ENCODE assay signal across 3 fruit fly cellular contexts in genomic region chr3L:772193-772592, dm6.
A peak's percentile ranks its signal among the peaks of the same experiment; 100 is the strongest.
TF ChIP-seq lines count a peak whose summit lies in the region.

No protein-coding gene starts in this region.

TF ChIP-seq in whole organism, embryonic, 481 proteins besides CTCF, POLR2A, EP300 and RAD21 (continued from another document and continues in another):
- TF ChIP-seq Rfx (GFP tag; IDR thresholded peaks at IDR 0.05; lab: Robert Waterston, UW) (peak; percentile 51; the same call in 1 of the 2 replicates), B-H1 (GFP tag; IDR thresholded peaks at IDR 0.05; lab: Robert Waterston, UW) (peak; percentile 10; the same call in 1 of the 3 replicates), CG8765 (GFP tag; IDR thresholded peaks at IDR 0.05; lab: Robert Waterston, UW) (no peak), vnd (GFP tag; IDR thresholded peaks at IDR 0.05; lab: Robert Waterston, UW; ENCODE audit: partially characterized antibody) (no peak), CG15011 (GFP tag; optimal IDR thresholded peaks at IDR 0.05; lab: Kevin White, UChicago) (no peak), CG2712 (tag; optimal IDR thresholded peaks at IDR 0.05; lab: Kevin White, UChicago) (peak; percentile 74), Neu2 (GFP tag; optimal IDR thresholded peaks at IDR 0.05; lab: Kevin White, UChicago; ENCODE audit: borderline replicate concordance) (no peak), CG9876 (GFP tag; optimal IDR thresholded peaks at IDR 0.05; lab: Kevin White, UChicago) (no peak), CG3847 (GFP tag; IDR thresholded peaks at IDR 0.05; lab: Robert Waterston, UW) (0 out of 2 replicates have a peak, but pooled peaks have one; percentile 20), CG9817 (tag; optimal IDR thresholded peaks at IDR 0.05; lab: Kevin White, UChicago) (peak; percentile 8), CG14441 (GFP tag; IDR thresholded peaks at IDR 0.05; lab: Robert Waterston, UW) (no peak), CG13624 (GFP tag; optimal IDR thresholded peaks at IDR 0.05; lab: Kevin White, UChicago) (no peak), B-H2 (GFP tag; optimal IDR thresholded peaks at IDR 0.05; lab: Kevin White, UChicago) (no peak), Camta (GFP tag; optimal IDR thresholded peaks at IDR 0.05; lab: Kevin White, UChicago) (peak; percentile 8), Hr3 (GFP tag; optimal IDR thresholded peaks at IDR 0.05; lab: Kevin White, UChicago) (peak; percentile 26), Mes4 (GFP tag; optimal IDR thresholded peaks at IDR 0.05; lab: Kevin White, UChicago) (peak; percentile 45), ase (GFP tag; IDR thresholded peaks at IDR 0.05; lab: Robert Waterston, UW) (peak; percentile 73; the same call in 2 of the 3 replicates), bsh (GFP tag; optimal IDR thresholded peaks at IDR 0.05; lab: Kevin White, UChicago) (peak in 1 of 2 experiments; percentile 79), gcm (GFP tag; optimal IDR thresholded peaks at IDR 0.05; lab: Kevin White, UChicago) (no peak), CG4404 (GFP tag; IDR thresholded peaks at IDR 0.05; lab: Robert Waterston, UW) (peak; percentile 40; the same call in 1 of the 2 replicates), Hsf (GFP tag; optimal IDR thresholded peaks at IDR 0.05; lab: Kevin White, UChicago) (peak; percentile 10), toy (GFP tag; IDR thresholded peaks at IDR 0.05; lab: Robert Waterston, UW) (no peak), CG14050 (GFP tag; IDR thresholded peaks at IDR 0.05; lab: Robert Waterston, UW) (no peak), gfzf (GFP tag; optimal IDR thresholded peaks at IDR 0.05; lab: Kevin White, UChicago) (no peak), CG15514 (GFP tag; optimal IDR thresholded peaks at IDR 0.05; lab: Kevin White, UChicago) (no peak), CG8089 (GFP tag; optimal IDR thresholded peaks at IDR 0.05; lab: Kevin White, UChicago) (no peak), Stat92E (GFP tag; optimal IDR thresholded peaks at IDR 0.05; lab: Kevin White, UChicago) (no peak), CG12769 (tag; optimal IDR thresholded peaks at IDR 0.05; lab: Kevin White, UChicago) (peak; percentile 11), Lpt (GFP tag; optimal IDR thresholded peaks at IDR 0.05; lab: Kevin White, UChicago) (no peak), eve (GFP tag; optimal IDR thresholded peaks at IDR 0.05; lab: Kevin White, UChicago) (peak in 1 of 2 experiments; percentile 45), CG2129 (GFP tag; IDR thresholded peaks at IDR 0.05; lab: Robert Waterston, UW; ENCODE audit: partially characterized antibody) (no peak), CG12071 (GFP tag; optimal IDR thresholded peaks at IDR 0.05; lab: Kevin White, UChicago) (no peak), CG31441 (GFP tag; IDR thresholded peaks at IDR 0.05; lab: Robert Waterston, UW) (peak; percentile 41; the same call in 1 of the 2 replicates), CG10462 (GFP tag; optimal IDR thresholded peaks at IDR 0.05; lab: Kevin White, UChicago) (no peak), mam (GFP tag; optimal IDR thresholded peaks at IDR 0.05; lab: Kevin White, UChicago) (peak; percentile 8), CG1792 (GFP tag; optimal IDR thresholded peaks at IDR 0.05; lab: Kevin White, UChicago) (no peak), ara (GFP tag; IDR thresholded peaks at IDR 0.05; lab: Robert Waterston, UW) (peak; percentile 82), Antp (GFP tag; optimal IDR thresholded peaks at IDR 0.05; lab: Kevin White, UChicago) (peak; percentile 49), sug (tag; optimal IDR thresholded peaks at IDR 0.05; lab: Kevin White, UChicago) (no peak), klu (GFP tag; IDR thresholded peaks at IDR 0.05; lab: Robert Waterston, UW) (peak; percentile 31; the same call in 1 of the 2 replicates), CrebB (tag; optimal IDR thresholded peaks at IDR 0.05; lab: Kevin White, UChicago) (no peak), CG7987 (GFP tag; optimal IDR thresholded peaks at IDR 0.05; lab: Kevin White, UChicago) (no peak), zfh1 (GFP tag; IDR thresholded peaks at IDR 0.05; lab: Robert Waterston, UW) (peak; percentile 79)

TF ChIP-seq in whole organism, prepupa, 60 proteins besides CTCF, POLR2A, EP300 and RAD21 (continued from another document):
- TF ChIP-seq fkh (GFP tag; optimal IDR thresholded peaks at IDR 0.05; lab: Kevin White, UChicago), result no peak
- peak; percentile 67 for TF ChIP-seq CG31627 (GFP tag; optimal IDR thresholded peaks at IDR 0.05; lab: Kevin White, UChicago)
- peak; percentile 33 for TF ChIP-seq spab (GFP tag; optimal IDR thresholded peaks at IDR 0.05; lab: Kevin White, UChicago)
- TF ChIP-seq eg (GFP tag; IDR thresholded peaks at IDR 0.05; lab: Robert Waterston, UW), result peak; percentile 24; the same call in 1 of the 3 replicates
- no peak for TF ChIP-seq net (GFP tag; optimal IDR thresholded peaks at IDR 0.05; lab: Kevin White, UChicago)
- TF ChIP-seq CG6276 (GFP tag; optimal IDR thresholded peaks at IDR 0.05; lab: Kevin White, UChicago), result peak; percentile 21
- TF ChIP-seq CG9139 (GFP tag; optimal IDR thresholded peaks at IDR 0.05; lab: Kevin White, UChicago), result no peak
- peak in 1 of 2 experiments; percentile 22 for TF ChIP-seq ss (GFP tag; optimal IDR thresholded peaks at IDR 0.05; lab: Kevin White, UChicago)
- peak; percentile 25 for TF ChIP-seq Hr4 (GFP tag; optimal IDR thresholded peaks at IDR 0.05; lab: Kevin White, UChicago)
- no peak for TF ChIP-seq fd85E (GFP tag; optimal IDR thresholded peaks at IDR 0.05; lab: Kevin White, UChicago)
- TF ChIP-seq CG15336 (GFP tag; IDR thresholded peaks at IDR 0.05; lab: Robert Waterston, UW), result no peak
- peak; percentile 42 for TF ChIP-seq Sox14 (GFP tag; optimal IDR thresholded peaks at IDR 0.05; lab: Kevin White, UChicago)
- peak; percentile 62 for TF ChIP-seq topi (GFP tag; optimal IDR thresholded peaks at IDR 0.05; lab: Kevin White, UChicago)
- no peak for TF ChIP-seq CG16779 (tag; optimal IDR thresholded peaks at IDR 0.05; lab: Kevin White, UChicago)
- TF ChIP-seq Ets96B (tag; optimal IDR thresholded peaks at IDR 0.05; lab: Kevin White, UChicago), result peak; percentile 53
- TF ChIP-seq CG10631 (GFP tag; optimal IDR thresholded peaks at IDR 0.05; lab: Kevin White, UChicago), result peak; percentile 45
- TF ChIP-seq CG4318 (GFP tag; optimal IDR thresholded peaks at IDR 0.05; lab: Kevin White, UChicago), result no peak
- TF ChIP-seq acj6 (GFP tag; optimal IDR thresholded peaks at IDR 0.05; lab: Kevin White, UChicago), result peak; percentile 49
- TF ChIP-seq esn (GFP tag; optimal IDR thresholded peaks at IDR 0.05; lab: Kevin White, UChicago), result peak; percentile 70
- peak; percentile 78 for TF ChIP-seq Met (GFP tag; optimal IDR thresholded peaks at IDR 0.05; lab: Kevin White, UChicago)
- TF ChIP-seq achi (GFP tag; optimal IDR thresholded peaks at IDR 0.05; lab: Kevin White, UChicago), result peak; percentile 57
- 0 out of 2 replicates have a peak, but pooled peaks have one; percentile 31 for TF ChIP-seq CG11294 (GFP tag; IDR thresholded peaks at IDR 0.05; lab: Robert Waterston, UW)
- no peak for TF ChIP-seq dac (GFP tag; optimal IDR thresholded peaks at IDR 0.05; lab: Kevin White, UChicago)
- no peak for TF ChIP-seq CG11762 (GFP tag; optimal IDR thresholded peaks at IDR 0.05; lab: Kevin White, UChicago; ENCODE audit: insufficient read depth)
- peak; percentile 62 for TF ChIP-seq lz (GFP tag; optimal IDR thresholded peaks at IDR 0.05; lab: Kevin White, UChicago)
- 0 out of 2 replicates have a peak, but pooled peaks have one; percentile 12 for TF ChIP-seq Gug (GFP tag; IDR thresholded peaks at IDR 0.05; lab: Robert Waterston, UW)
- TF ChIP-seq CG3919 (GFP tag; optimal IDR thresholded peaks at IDR 0.05; lab: Kevin White, UChicago), result peak; percentile 65
- peak; percentile 1 for TF ChIP-seq Sox15 (GFP tag; optimal IDR thresholded peaks at IDR 0.05; lab: Kevin White, UChicago)
- peak; percentile 72 for TF ChIP-seq Hr39 (GFP tag; optimal IDR thresholded peaks at IDR 0.05; lab: Kevin White, UChicago)
- no peak for TF ChIP-seq CG6854 (GFP tag; optimal IDR thresholded peaks at IDR 0.05; lab: Kevin White, UChicago)
- peak; percentile 42; the same call in 1 of the 3 replicates for TF ChIP-seq CG8119 (GFP tag; IDR thresholded peaks at IDR 0.05; lab: Robert Waterston, UW)
- peak; percentile 41 for TF ChIP-seq Blimp-1 (GFP tag; optimal IDR thresholded peaks at IDR 0.05; lab: Kevin White, UChicago)
- peak; percentile 31 for TF ChIP-seq Lpt (GFP tag; optimal IDR thresholded peaks at IDR 0.05; lab: Kevin White, UChicago)
- peak; percentile 69 for TF ChIP-seq Smox (GFP tag; optimal IDR thresholded peaks at IDR 0.05; lab: Kevin White, UChicago)
- TF ChIP-seq Ets21C (GFP tag; optimal IDR thresholded peaks at IDR 0.05; lab: Kevin White, UChicago), result peak; percentile 43
- peak; percentile 38 for TF ChIP-seq vri (GFP tag; optimal IDR thresholded peaks at IDR 0.05; lab: Kevin White, UChicago)

TF ChIP-seq in whole organism, wandering third instar larva, 38 proteins besides CTCF, POLR2A, EP300 and RAD21 (continued from another document):
- TF ChIP-seq CrebA (GFP tag; optimal IDR thresholded peaks at IDR 0.05; lab: Kevin White, UChicago; ENCODE audit: borderline replicate concordance) (no peak), h (GFP tag; optimal IDR thresholded peaks at IDR 0.05; lab: Kevin White, UChicago) (peak; percentile 77), CG32264 (GFP tag; optimal IDR thresholded peaks at IDR 0.05; lab: Kevin White, UChicago) (no peak), HLH106 (tag; optimal IDR thresholded peaks at IDR 0.05; lab: Kevin White, UChicago) (peak; percentile 67), Vsx2 (GFP tag; optimal IDR thresholded peaks at IDR 0.05; lab: Kevin White, UChicago; ENCODE audit: partially characterized antibody) (peak; percentile 28), sage (GFP tag; optimal IDR thresholded peaks at IDR 0.05; lab: Kevin White, UChicago) (no peak)
